Worm (Caenorhabditis elegans) whole organism, young adult: ENCODE measurements around the gene T16G1.6.

Experiments used
- F22D6.2 ChIP-seq: sonication (generic microtip); optimal IDR thresholded peaks from 2 replicates; lab custom pipeline; 2016; ENCODE audit warnings: mild to moderate bottlenecking, missing genetic modification characterization, missing compliant biosample characterization
- attf-6 ChIP-seq: fragments of 200-800 bp; sonication (Bioruptor generic); IDR thresholded peaks from 2 replicates; pipeline ENCODE4 v1.3.6; 2022; ENCODE audit warnings: missing genetic modification reagents, missing genetic modification characterization, missing compliant biosample characterization
- ceh-79 ChIP-seq: sonication (generic microtip); optimal IDR thresholded peaks from 2 replicates; lab custom pipeline; 2017; ENCODE audit warnings: mild to moderate bottlenecking, missing genetic modification characterization, missing compliant biosample characterization
- nhr-27 ChIP-seq: fragments of 200-800 bp; sonication (Bioruptor generic); optimal IDR thresholded peaks from 2 replicates; lab custom pipeline; 2018; ENCODE audit warnings: mild to moderate bottlenecking, missing genetic modification characterization, moderate library complexity, missing compliant biosample characterization
- nhr-90 ChIP-seq: sonication (generic microtip); optimal IDR thresholded peaks from 2 replicates; lab custom pipeline; 2016; ENCODE audit warnings: missing genotype, mild to moderate bottlenecking, missing genetic modification characterization, missing compliant biosample characterization
- unc-62 ChIP-seq: fragments of 150-350 bp; optimal IDR thresholded peaks from 2 replicates; lab custom pipeline; 2014; ENCODE audit warnings: missing biosample characterization, missing genetic modification reagents, missing genetic modification characterization

DNA sequence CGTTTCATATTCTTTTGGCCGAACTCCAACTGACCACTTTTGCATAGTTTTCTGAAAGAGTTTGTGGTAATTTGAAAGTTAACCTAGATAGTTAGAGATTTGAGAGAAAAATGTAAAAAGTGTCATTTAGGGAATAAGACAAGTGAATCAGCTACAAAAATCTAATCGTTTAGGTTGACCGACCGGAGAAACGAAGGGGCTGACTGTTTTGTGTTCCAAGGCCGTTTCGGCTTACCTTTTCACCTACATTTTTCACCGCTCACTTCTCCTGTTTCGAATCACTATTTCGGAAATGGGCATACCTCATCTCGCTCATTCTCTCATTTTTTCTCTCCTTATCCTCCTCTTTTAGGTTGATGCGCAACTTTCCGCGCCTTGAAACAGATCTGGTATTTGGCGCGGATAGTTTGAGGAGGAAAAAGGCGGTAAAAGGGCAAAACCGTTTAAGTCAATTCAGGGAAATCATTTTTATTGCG, 24.1 kb upstream of the T16G1.6 start, which contains the start of gene mpst-7:
- TF ChIP-seq unc-62: no peak
- TF ChIP-seq attf-6: no peak
- TF ChIP-seq F22D6.2 (tag; lab: Kevin White, UChicago): no peak
- no peak for TF ChIP-seq nhr-27 (tag; lab: Kevin White, UChicago)
- TF ChIP-seq ceh-79: no peak
- TF ChIP-seq nhr-90 (tag; lab: Kevin White, UChicago): no peak
